Worm (Caenorhabditis elegans) whole organism, midembryonic: Measurements from ENCODE around the gene rpl-3.

ENCODE experiments used
- T22C8.4 ChIP-seq: fragments of 200-800 bp; sonication (Bioruptor generic); IDR thresholded peaks from 2 replicates; pipeline ENCODE4 v1.3.6; 2022; ENCODE audit warnings: missing genetic modification characterization, missing compliant biosample characterization
- cog-1 ChIP-seq: sonication (generic microtip); optimal IDR thresholded peaks from 2 replicates; lab custom pipeline; 2016; ENCODE audit warnings: missing genetic modification characterization, missing compliant biosample characterization
- med-1 ChIP-seq: sonication (generic microtip); optimal IDR thresholded peaks from 2 replicates; lab custom pipeline; 2017; ENCODE audit warnings: missing genetic modification characterization, mild to moderate bottlenecking, missing compliant biosample characterization, antibody characterized with exemption, missing genetic modification reagents; ENCODE audit not compliant: insufficient read depth
- ztf-23 ChIP-seq: fragments of 200-800 bp; sonication (Bioruptor generic); IDR thresholded peaks from 2 replicates; pipeline ENCODE4 v1.3.6; 2022; ENCODE audit warnings: missing genetic modification reagents, missing genetic modification characterization, missing compliant biosample characterization
- ztf-29 ChIP-seq: fragments of 200-800 bp; sonication (Bioruptor generic); IDR thresholded peaks from 2 replicates; pipeline ENCODE4 v1.3.6; 2022; ENCODE audit warnings: missing genetic modification reagents, missing genetic modification characterization, missing compliant biosample characterization

DNA sequence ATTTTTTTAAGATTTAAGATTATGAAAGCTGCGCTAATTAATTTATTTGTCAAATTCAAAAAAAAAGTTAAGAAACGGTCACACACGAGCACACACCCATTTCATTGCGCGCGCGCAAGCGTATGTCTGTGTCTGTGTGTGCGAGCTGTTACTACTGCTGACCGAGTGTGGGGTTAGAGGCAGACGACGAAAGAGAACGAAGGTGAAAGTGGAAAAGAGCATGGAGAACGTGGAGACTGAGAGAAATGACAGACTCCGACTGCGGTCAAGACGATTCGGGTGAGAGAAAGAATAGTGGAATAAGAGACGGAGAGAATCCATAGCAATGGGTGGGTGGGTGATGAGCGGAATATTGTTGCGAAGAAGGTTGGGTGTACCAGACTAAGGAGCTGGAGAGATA lies 47.5 kb upstream of the rpl-3 start:
- no peak for TF ChIP-seq med-1 (GFP tag; lab: Kevin White, UChicago)
- peak; percentile 46 for TF ChIP-seq cog-1 (tag; lab: Kevin White, UChicago)
- TF ChIP-seq ztf-23 (GFP tag; lab: Robert Waterston, UW) = peak; percentile 45; the same call in 1 of the 2 replicates
- TF ChIP-seq ztf-29 (GFP tag; lab: Robert Waterston, UW) = no peak
- TF ChIP-seq T22C8.4 (GFP tag; lab: Robert Waterston, UW) = no peak
